Fruit fly (Drosophila melanogaster): ENCODE results near the gene Scgalpha.

Gene Scgalpha

DNA sequence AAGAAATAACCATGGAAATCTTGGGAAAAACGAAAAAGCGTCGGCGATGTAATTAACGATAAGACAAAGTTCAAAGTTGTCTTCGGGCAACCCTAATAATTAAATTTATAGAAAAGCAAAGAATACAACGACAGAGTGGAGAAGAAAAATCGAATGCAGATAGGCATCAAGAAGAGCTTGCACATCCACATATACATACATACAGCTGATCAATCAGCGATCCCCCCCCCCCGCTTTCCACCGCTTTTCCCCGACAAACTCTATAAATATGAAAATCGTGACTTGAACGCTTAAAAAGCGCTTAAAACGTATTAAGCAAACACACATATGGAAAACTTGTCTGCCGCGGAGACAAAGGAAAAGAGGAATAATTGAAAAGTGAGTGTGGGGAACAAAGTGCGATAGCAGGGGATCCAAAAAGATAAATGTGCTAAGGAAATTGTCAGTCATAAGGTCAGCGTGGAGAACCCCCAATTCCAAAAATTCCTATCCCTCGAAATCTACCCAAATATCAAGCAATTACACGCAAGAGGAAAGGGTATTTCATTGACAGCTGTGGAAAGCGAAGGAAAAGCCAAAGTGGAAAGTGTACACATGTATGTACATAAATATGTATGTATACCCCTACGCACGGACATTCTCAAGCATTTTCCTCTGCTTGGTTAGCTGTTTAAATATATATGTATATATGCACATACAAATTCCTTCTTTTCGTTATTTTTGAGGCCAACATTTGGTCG lies 13.7 kb upstream of the Scgalpha start:
- peak; percentile 3 for TF ChIP-seq CG14655 (GFP tag; optimal IDR thresholded peaks at IDR 0.05)
- TF ChIP-seq CG8301 (tag; optimal IDR thresholded peaks at IDR 0.05), result peak; percentile 1
- no peak for TF ChIP-seq CG8159 (tag; optimal IDR thresholded peaks at IDR 0.05)

DNA sequence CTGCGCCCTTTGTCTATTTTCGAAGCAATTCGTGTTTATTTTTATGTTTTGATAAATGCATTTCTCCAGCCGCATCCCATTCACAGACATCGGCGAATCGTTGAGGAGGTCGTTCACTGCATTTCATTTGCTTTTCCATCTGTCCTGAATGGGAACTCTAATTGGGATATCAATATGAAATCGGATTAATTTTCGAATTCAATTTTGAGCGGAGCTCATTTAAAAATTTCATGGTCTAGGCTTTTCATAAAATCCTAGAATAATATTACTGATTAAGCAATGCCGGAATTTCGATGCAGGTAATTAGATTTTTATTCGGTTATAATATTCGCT lies 13.2 kb upstream of the Scgalpha start:
- no peak for TF ChIP-seq CG32121 (GFP tag; IDR thresholded peaks at IDR 0.05)
- TF ChIP-seq CG9948 (tag; optimal IDR thresholded peaks at IDR 0.05), result no peak
- no peak for TF ChIP-seq Snoo (tag; optimal IDR thresholded peaks at IDR 0.05)
- no peak for TF ChIP-seq CG12605 (GFP tag; IDR thresholded peaks at IDR 0.05)
- no peak for TF ChIP-seq EcR (GFP tag; optimal IDR thresholded peaks at IDR 0.05)
- TF ChIP-seq Ets98B (GFP tag; IDR thresholded peaks at IDR 0.05), result no peak
- TF ChIP-seq CG17806 (tag; optimal IDR thresholded peaks at IDR 0.05), result no peak
- TF ChIP-seq CG8301 (tag; optimal IDR thresholded peaks at IDR 0.05), result no peak
- no peak for TF ChIP-seq CG4496 (GFP tag; IDR thresholded peaks at IDR 0.05)
- no peak for TF ChIP-seq rn (GFP tag; IDR thresholded peaks at IDR 0.05)
- no peak for TF ChIP-seq CG10348 (GFP tag; IDR thresholded peaks at IDR 0.05)
- no peak for TF ChIP-seq CG13204 (GFP tag; optimal IDR thresholded peaks at IDR 0.05)
- TF ChIP-seq CG15710 (tag; optimal IDR thresholded peaks at IDR 0.05), result no peak
- TF ChIP-seq CG14655 (GFP tag; optimal IDR thresholded peaks at IDR 0.05), result no peak
- TF ChIP-seq CG34367 (tag; optimal IDR thresholded peaks at IDR 0.05), result no peak
- no peak for TF ChIP-seq CG8159 (tag; optimal IDR thresholded peaks at IDR 0.05)
- no peak for TF ChIP-seq Pif1A (GFP tag; optimal IDR thresholded peaks at IDR 0.05)

- TF ChIP-seq D1 (tag; optimal IDR thresholded peaks at IDR 0.05), result peak; percentile 46
- TF ChIP-seq CG32121 (GFP tag; IDR thresholded peaks at IDR 0.05), result peak; percentile 59; the same call in 1 of the 2 replicates
- TF ChIP-seq fd96Ca (GFP tag; IDR thresholded peaks at IDR 0.05), result peak; percentile 85
- peak; percentile 64 for TF ChIP-seq rn (GFP tag; IDR thresholded peaks at IDR 0.05)
- no peak for TF ChIP-seq CG10348 (GFP tag; IDR thresholded peaks at IDR 0.05)
- peak; percentile 72 for TF ChIP-seq CG12605 (GFP tag; IDR thresholded peaks at IDR 0.05)
- peak; percentile 82 for TF ChIP-seq CG13204 (GFP tag; optimal IDR thresholded peaks at IDR 0.05)
- TF ChIP-seq CG8159 (tag; optimal IDR thresholded peaks at IDR 0.05), result peak; percentile 82
- peak; percentile 87 for TF ChIP-seq CG4496 (GFP tag; IDR thresholded peaks at IDR 0.05)
- TF ChIP-seq CG34367 (tag; optimal IDR thresholded peaks at IDR 0.05), result peak; percentile 69
- TF ChIP-seq EcR (GFP tag; optimal IDR thresholded peaks at IDR 0.05), result peak; percentile 89
- peak; percentile 72 for TF ChIP-seq CG9948 (tag; optimal IDR thresholded peaks at IDR 0.05)
- TF ChIP-seq gl (tag; optimal IDR thresholded peaks at IDR 0.05), result peak; percentile 57
- peak; percentile 83 for TF ChIP-seq CG14655 (GFP tag; optimal IDR thresholded peaks at IDR 0.05)
- TF ChIP-seq CG15710 (tag; optimal IDR thresholded peaks at IDR 0.05), result peak; percentile 81
- TF ChIP-seq CG17806 (tag; optimal IDR thresholded peaks at IDR 0.05), result peak; percentile 78
- TF ChIP-seq Ets98B (GFP tag; IDR thresholded peaks at IDR 0.05), result peak; percentile 76
- TF ChIP-seq Pif1B (GFP tag; optimal IDR thresholded peaks at IDR 0.05), result peak; percentile 84
- peak; percentile 76 for TF ChIP-seq CG8301 (tag; optimal IDR thresholded peaks at IDR 0.05)
- TF ChIP-seq Pif1A (GFP tag; optimal IDR thresholded peaks at IDR 0.05), result peak; percentile 90
- TF ChIP-seq Snoo (tag; optimal IDR thresholded peaks at IDR 0.05), result peak; percentile 88
Measured at dm6 chr2L:8290653-8291233, 12.5 kb upstream of the Scgalpha start.

- TF ChIP-seq CG8159 (tag; optimal IDR thresholded peaks at IDR 0.05) (peak; percentile 66), CG4496 (GFP tag; IDR thresholded peaks at IDR 0.05) (peak; percentile 91), CG9948 (tag; optimal IDR thresholded peaks at IDR 0.05) (peak; percentile 53), Pif1B (GFP tag; optimal IDR thresholded peaks at IDR 0.05) (peak; percentile 64), CG32121 (GFP tag; IDR thresholded peaks at IDR 0.05) (peak; percentile 89), fd96Ca (GFP tag; IDR thresholded peaks at IDR 0.05) (peak; percentile 65), Pif1A (GFP tag; optimal IDR thresholded peaks at IDR 0.05) (peak; percentile 83), CG34367 (tag; optimal IDR thresholded peaks at IDR 0.05) (peak; percentile 43), CG10348 (GFP tag; IDR thresholded peaks at IDR 0.05) (no peak), gl (tag; optimal IDR thresholded peaks at IDR 0.05) (no peak), EcR (GFP tag; optimal IDR thresholded peaks at IDR 0.05) (peak; percentile 56), Snoo (tag; optimal IDR thresholded peaks at IDR 0.05) (peak; percentile 48), CG8301 (tag; optimal IDR thresholded peaks at IDR 0.05) (peak; percentile 81), CG14655 (GFP tag; optimal IDR thresholded peaks at IDR 0.05) (peak; percentile 74), CG13204 (GFP tag; optimal IDR thresholded peaks at IDR 0.05) (peak; percentile 85), CG15710 (tag; optimal IDR thresholded peaks at IDR 0.05) (peak; percentile 50), CG17806 (tag; optimal IDR thresholded peaks at IDR 0.05) (peak; percentile 62), D1 (tag; optimal IDR thresholded peaks at IDR 0.05) (no peak), rn (GFP tag; IDR thresholded peaks at IDR 0.05) (peak; percentile 81), CG12605 (GFP tag; IDR thresholded peaks at IDR 0.05) (peak; percentile 87), Ets98B (GFP tag; IDR thresholded peaks at IDR 0.05) (peak; percentile 95)
Measured at dm6 chr2L:8292159-8292887, 10.9 kb upstream of the Scgalpha start.

DNA sequence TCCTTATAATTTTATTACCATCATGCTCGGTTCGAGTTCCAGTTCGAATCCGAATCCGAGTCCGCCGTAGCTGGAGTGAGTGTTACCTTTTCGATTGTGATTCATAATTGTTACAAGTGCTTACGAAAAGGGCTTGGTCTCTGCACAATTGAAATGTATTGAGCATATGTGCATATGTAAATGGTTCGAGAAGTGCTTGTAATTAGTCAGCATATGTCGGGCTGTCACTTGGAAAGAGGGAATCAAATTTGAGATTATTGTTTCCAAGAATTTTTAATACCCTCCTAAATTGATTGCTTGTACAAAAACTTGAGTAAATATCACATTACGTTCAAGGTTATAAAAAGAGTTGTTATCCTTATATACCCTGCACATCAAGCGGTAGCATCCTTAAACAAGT lies 9.8 kb upstream of the Scgalpha start:
- peak; percentile 8 for TF ChIP-seq CG8159 (tag; optimal IDR thresholded peaks at IDR 0.05)
- no peak for TF ChIP-seq CG4496 (GFP tag; IDR thresholded peaks at IDR 0.05)
- peak; percentile 21 for TF ChIP-seq Pif1A (GFP tag; optimal IDR thresholded peaks at IDR 0.05)
- TF ChIP-seq Snoo (tag; optimal IDR thresholded peaks at IDR 0.05), result peak; percentile 37
- no peak for TF ChIP-seq CG12605 (GFP tag; IDR thresholded peaks at IDR 0.05)

All from whole organism, pupa.